Fruit fly (Drosophila melanogaster): ENCODE measurements around the gene anchor.
A peak's percentile ranks its signal among the peaks of the same experiment; 100 is the strongest.

anchor gene

dm6 chr3L:17579121-17579520, 42.5 kb upstream of the anchor start:
- TF ChIP-seq HLH106 (tag; optimal IDR thresholded peaks at IDR 0.05) (peak; percentile 54), h (GFP tag; optimal IDR thresholded peaks at IDR 0.05) (peak; percentile 49), sv (GFP tag; optimal IDR thresholded peaks at IDR 0.05) (no peak), OdsH (GFP tag; optimal IDR thresholded peaks at IDR 0.05) (peak; percentile 44), Mio (GFP tag; optimal IDR thresholded peaks at IDR 0.05) (peak; percentile 17), foxo (GFP tag; optimal IDR thresholded peaks at IDR 0.05) (peak in 1 of 2 experiments; percentile 59), dmrt93B (GFP tag; optimal IDR thresholded peaks at IDR 0.05) (peak; percentile 44), GATAd (GFP tag; optimal IDR thresholded peaks at IDR 0.05) (no peak), brk (GFP tag; optimal IDR thresholded peaks at IDR 0.05) (peak; percentile 30), Sp1 (GFP tag; optimal IDR thresholded peaks at IDR 0.05) (peak; percentile 42), CrebA (GFP tag; optimal IDR thresholded peaks at IDR 0.05; ENCODE audit: borderline replicate concordance) (no peak), Hr83 (GFP tag; optimal IDR thresholded peaks at IDR 0.05; ENCODE audit: poor library complexity, severe bottlenecking) (peak; percentile 15), woc (GFP tag; optimal IDR thresholded peaks at IDR 0.05) (no peak), Vsx2 (GFP tag; optimal IDR thresholded peaks at IDR 0.05; ENCODE audit: partially characterized antibody) (no peak), rgr (GFP tag; optimal IDR thresholded peaks at IDR 0.05) (peak; percentile 47), Dif (GFP tag; optimal IDR thresholded peaks at IDR 0.05; ENCODE audit: partially characterized antibody) (no peak), jim (GFP tag; optimal IDR thresholded peaks at IDR 0.05) (no peak), N (GFP tag; optimal IDR thresholded peaks at IDR 0.05) (no peak), CG9705 (GFP tag; optimal IDR thresholded peaks at IDR 0.05) (no peak), fru (GFP tag; optimal IDR thresholded peaks at IDR 0.05) (peak; percentile 57), lola (GFP tag; optimal IDR thresholded peaks at IDR 0.05) (no peak), Abd-B (GFP tag; optimal IDR thresholded peaks at IDR 0.05) (no peak), dsf (GFP tag; optimal IDR thresholded peaks at IDR 0.05; ENCODE audit: borderline replicate concordance) (no peak), br (GFP tag; optimal IDR thresholded peaks at IDR 0.05) (peak; percentile 25), ey (GFP tag; optimal IDR thresholded peaks at IDR 0.05) (peak; percentile 55), dl (GFP tag; optimal IDR thresholded peaks at IDR 0.05; ENCODE audit: insufficient read depth in 1 of 2, partially characterized antibody in 2 of 2) (no peak), Jra (GFP tag; optimal IDR thresholded peaks at IDR 0.05) (no peak), CG32264 (GFP tag; optimal IDR thresholded peaks at IDR 0.05) (no peak), Hnf4 (GFP tag; optimal IDR thresholded peaks at IDR 0.05) (no peak), Dfd (GFP tag; optimal IDR thresholded peaks at IDR 0.05) (no peak), Rel (GFP tag; optimal IDR thresholded peaks at IDR 0.05) (no peak), Rel (tag; optimal IDR thresholded peaks at IDR 0.05) (no peak), pan (optimal IDR thresholded peaks at IDR 0.05) (no peak), usp (GFP tag; optimal IDR thresholded peaks at IDR 0.05) (no peak), tai (GFP tag; optimal IDR thresholded peaks at IDR 0.05) (peak; percentile 31), Hr78 (GFP tag; optimal IDR thresholded peaks at IDR 0.05) (no peak), sage (GFP tag; optimal IDR thresholded peaks at IDR 0.05) (peak; percentile 15), psq (GFP tag; optimal IDR thresholded peaks at IDR 0.05) (no peak), Myc (optimal IDR thresholded peaks at IDR 0.05) (no peak)

- TF ChIP-seq Vsx2 (GFP tag; optimal IDR thresholded peaks at IDR 0.05; ENCODE audit: partially characterized antibody) (peak; percentile 73), foxo (GFP tag; optimal IDR thresholded peaks at IDR 0.05) (no peak), dl (GFP tag; optimal IDR thresholded peaks at IDR 0.05; ENCODE audit: insufficient read depth in 1 of 2, partially characterized antibody in 2 of 2) (no peak), psq (GFP tag; optimal IDR thresholded peaks at IDR 0.05) (peak; percentile 17), dmrt93B (GFP tag; optimal IDR thresholded peaks at IDR 0.05) (no peak), dsf (GFP tag; optimal IDR thresholded peaks at IDR 0.05; ENCODE audit: borderline replicate concordance) (no peak), h (GFP tag; optimal IDR thresholded peaks at IDR 0.05) (peak; percentile 62), Hr83 (GFP tag; optimal IDR thresholded peaks at IDR 0.05; ENCODE audit: poor library complexity, severe bottlenecking) (no peak), HLH106 (tag; optimal IDR thresholded peaks at IDR 0.05) (peak; percentile 38), N (GFP tag; optimal IDR thresholded peaks at IDR 0.05) (no peak), sv (GFP tag; optimal IDR thresholded peaks at IDR 0.05) (no peak), jim (GFP tag; optimal IDR thresholded peaks at IDR 0.05) (no peak), pan (optimal IDR thresholded peaks at IDR 0.05) (no peak), Dfd (GFP tag; optimal IDR thresholded peaks at IDR 0.05) (no peak), fru (GFP tag; optimal IDR thresholded peaks at IDR 0.05) (no peak), Dif (GFP tag; optimal IDR thresholded peaks at IDR 0.05; ENCODE audit: partially characterized antibody) (peak; percentile 42), Jra (GFP tag; optimal IDR thresholded peaks at IDR 0.05) (no peak), Mio (GFP tag; optimal IDR thresholded peaks at IDR 0.05) (no peak), woc (GFP tag; optimal IDR thresholded peaks at IDR 0.05) (no peak), Hnf4 (GFP tag; optimal IDR thresholded peaks at IDR 0.05) (no peak), Myc (optimal IDR thresholded peaks at IDR 0.05) (no peak), ey (GFP tag; optimal IDR thresholded peaks at IDR 0.05) (peak; percentile 26), usp (GFP tag; optimal IDR thresholded peaks at IDR 0.05) (no peak), tai (GFP tag; optimal IDR thresholded peaks at IDR 0.05) (peak; percentile 36), Sp1 (GFP tag; optimal IDR thresholded peaks at IDR 0.05) (peak; percentile 11), Abd-B (GFP tag; optimal IDR thresholded peaks at IDR 0.05) (no peak), CG9705 (GFP tag; optimal IDR thresholded peaks at IDR 0.05) (peak; percentile 11), Rel (GFP tag; optimal IDR thresholded peaks at IDR 0.05) (no peak), Rel (tag; optimal IDR thresholded peaks at IDR 0.05) (peak; percentile 73), GATAd (GFP tag; optimal IDR thresholded peaks at IDR 0.05) (no peak), rgr (GFP tag; optimal IDR thresholded peaks at IDR 0.05) (no peak), CG32264 (GFP tag; optimal IDR thresholded peaks at IDR 0.05) (no peak), CrebA (GFP tag; optimal IDR thresholded peaks at IDR 0.05; ENCODE audit: borderline replicate concordance) (no peak), sage (GFP tag; optimal IDR thresholded peaks at IDR 0.05) (no peak)
Measured at dm6 chr3L:17579626-17580025, 42.0 kb upstream of the anchor start.
